Worm (Caenorhabditis elegans) whole organism, L4/young adult: ENCODE results near the gene rpn-7.
A peak's percentile ranks its signal among the peaks of the same experiment; 100 is the strongest.
"Not testable (repeated sequence)": the region's sequence is repeated elsewhere in the genome, so short reads cannot be mapped to it uniquely, and the experiment has no call there.

Experiments used
- W03F9.2 ChIP-seq: fragments of 150-350 bp; optimal IDR thresholded peaks from 2 replicates; lab custom pipeline; 2014; ENCODE audit warnings: missing biosample characterization, missing genetic modification characterization
- dao-5 ChIP-seq: sonication (generic microtip); optimal IDR thresholded peaks from 2 replicates; lab custom pipeline; 2016; ENCODE audit warnings: missing genotype, missing genetic modification characterization, moderate library complexity, missing compliant biosample characterization
- him-1 ChIP-seq: sonication (generic microtip); optimal IDR thresholded peaks from 2 replicates; lab custom pipeline; 2016; ENCODE audit warnings: missing genotype, missing genetic modification reagents, missing genetic modification characterization, missing compliant biosample characterization

rpn-7 gene

DNA sequence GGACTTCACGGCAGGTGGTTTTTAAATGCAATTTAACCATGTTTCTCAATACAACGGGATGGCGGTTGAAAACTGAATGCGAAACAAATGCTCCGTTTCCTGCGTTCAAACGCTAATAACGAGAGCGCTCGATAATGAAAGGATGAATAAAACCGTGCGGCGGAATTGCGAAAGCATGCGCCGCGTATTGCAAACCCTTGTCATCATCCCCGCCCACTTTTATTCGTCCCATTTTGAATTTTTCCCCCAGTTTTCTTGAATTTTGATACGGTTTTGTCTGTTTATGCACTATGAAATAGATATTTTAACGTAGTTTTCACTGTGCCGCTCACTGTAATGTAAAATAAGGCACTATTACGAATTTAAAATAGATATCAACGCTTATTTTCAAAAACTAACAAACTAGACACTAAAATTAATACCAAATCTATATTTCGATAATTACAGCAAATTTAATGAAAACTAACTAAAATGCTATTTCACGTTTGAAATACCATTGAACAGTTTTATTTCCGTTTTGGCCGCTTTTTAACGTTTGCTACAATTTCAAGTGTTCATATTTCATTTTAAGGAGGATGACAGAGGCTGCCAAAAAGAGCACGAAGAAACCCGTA lies at the start of gene rpn-7, which contains the start of gene F49C12.9:
TSS of gene rpn-7 (plus strand) at position 564 of the 614 bp plus-strand sequence.
TSS of gene F49C12.9 (minus strand) at position 148 of the 614 bp plus-strand sequence.
- TF ChIP-seq dao-5 (tag; lab: Kevin White, UChicago) (no peak), W03F9.2 (tag; lab: Kevin White, UChicago) (peak; percentile 55)

DNA sequence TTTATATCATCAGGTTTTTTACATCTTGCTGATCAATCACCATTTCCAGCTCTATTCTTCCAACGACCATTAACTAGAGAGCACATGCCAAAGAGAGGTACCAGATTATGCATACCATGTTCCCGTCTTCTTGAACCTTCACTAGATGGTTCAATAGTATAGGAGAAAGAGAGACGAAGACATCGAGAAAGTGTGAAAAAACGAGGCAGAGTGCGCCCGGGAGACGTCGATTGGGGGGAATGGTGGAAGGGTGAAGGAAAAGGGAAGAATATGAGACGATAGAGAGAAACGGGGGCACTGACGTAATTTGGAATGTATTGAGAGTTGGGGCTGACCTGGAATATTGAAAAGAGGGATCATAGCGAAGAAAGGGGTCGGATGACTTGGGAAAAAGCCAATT lies 48.9 kb upstream of the rpn-7 start:
- TF ChIP-seq him-1 (tag; lab: Kevin White, UChicago) (no peak), W03F9.2 (tag; lab: Kevin White, UChicago) (no peak), dao-5 (tag; lab: Kevin White, UChicago) (no peak)

DNA sequence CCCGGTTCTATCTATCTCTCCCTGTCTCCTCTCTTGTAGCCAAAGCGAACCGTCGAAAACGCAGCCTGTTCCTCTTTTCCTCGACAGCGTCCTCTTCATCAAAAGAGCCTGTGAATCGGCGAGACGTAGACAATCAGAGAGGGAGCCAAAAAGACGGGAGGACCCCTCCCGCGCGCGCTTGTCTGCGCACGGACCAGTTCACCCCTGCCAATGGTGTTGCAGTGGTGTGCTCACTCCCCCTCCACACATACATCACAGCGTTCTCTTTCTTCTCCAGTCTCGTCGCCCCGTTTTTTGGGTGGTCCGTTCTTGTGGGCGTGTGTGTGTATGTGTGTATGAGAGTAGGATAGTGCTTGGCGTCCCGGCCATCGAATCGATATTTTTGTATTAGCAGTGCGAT lies 47.5 kb upstream of the rpn-7 start:
- TF ChIP-seq dao-5 (tag; lab: Kevin White, UChicago) (no peak), him-1 (tag; lab: Kevin White, UChicago) (no peak), W03F9.2 (tag; lab: Kevin White, UChicago) (no peak)

DNA sequence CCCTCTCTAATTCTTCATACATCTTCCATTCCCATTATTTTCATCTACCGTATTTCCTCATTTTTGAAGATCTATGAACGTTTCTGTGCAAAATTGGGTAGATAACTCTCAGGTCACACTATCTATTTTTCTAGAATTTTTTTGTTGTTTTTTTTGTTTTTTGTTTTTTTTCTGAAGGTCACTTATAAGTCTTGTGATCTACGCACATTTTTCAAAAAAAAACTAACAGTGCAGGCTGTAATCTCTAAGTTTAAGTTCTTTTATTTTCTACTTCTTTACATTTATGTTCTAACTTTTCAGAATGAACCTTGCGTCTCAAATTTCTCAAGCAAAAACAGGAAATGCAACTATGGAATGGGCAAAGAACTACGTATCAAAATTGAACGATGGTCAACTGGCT lies 46.6 kb upstream of the rpn-7 start, which contains the start of gene flh-3:
TSS of gene flh-3 (plus strand) at position 301 of the 400 bp plus-strand sequence.
- TF ChIP-seq dao-5 (tag; lab: Kevin White, UChicago) (no peak), him-1 (tag; lab: Kevin White, UChicago) (no peak), W03F9.2 (tag; lab: Kevin White, UChicago) (no peak)

DNA sequence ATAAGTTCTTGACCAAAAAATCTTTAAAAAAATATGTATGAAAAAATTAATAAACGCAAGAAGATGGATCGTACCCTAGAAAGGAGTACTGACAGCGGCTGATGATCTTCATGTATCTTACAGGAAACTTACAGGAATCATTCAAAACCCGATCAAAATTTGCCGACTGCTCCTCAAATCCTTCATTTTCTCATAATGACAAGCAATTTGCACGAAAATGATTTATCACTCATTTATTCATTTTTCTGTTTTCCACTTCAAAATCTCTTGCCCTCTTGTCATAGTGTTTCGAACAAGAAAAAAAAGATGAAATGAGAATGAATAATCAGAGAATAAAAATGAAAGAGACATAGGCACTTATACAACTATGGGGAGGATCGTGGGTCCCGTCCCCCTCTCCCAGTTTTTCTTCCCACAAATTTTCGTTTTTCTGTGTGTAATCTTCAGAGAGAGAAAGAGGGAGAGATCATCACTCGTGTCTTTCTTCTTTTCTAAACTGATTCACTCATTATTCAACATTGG lies 42.4 kb upstream of the rpn-7 start, which contains the start of gene nmy-3:
TSS of gene nmy-3 (plus strand) at position 472 of the 522 bp plus-strand sequence.
- TF ChIP-seq W03F9.2 (tag; lab: Kevin White, UChicago) = no peak
- no peak for TF ChIP-seq dao-5 (tag; lab: Kevin White, UChicago)
- TF ChIP-seq him-1 (tag; lab: Kevin White, UChicago) = no peak

DNA sequence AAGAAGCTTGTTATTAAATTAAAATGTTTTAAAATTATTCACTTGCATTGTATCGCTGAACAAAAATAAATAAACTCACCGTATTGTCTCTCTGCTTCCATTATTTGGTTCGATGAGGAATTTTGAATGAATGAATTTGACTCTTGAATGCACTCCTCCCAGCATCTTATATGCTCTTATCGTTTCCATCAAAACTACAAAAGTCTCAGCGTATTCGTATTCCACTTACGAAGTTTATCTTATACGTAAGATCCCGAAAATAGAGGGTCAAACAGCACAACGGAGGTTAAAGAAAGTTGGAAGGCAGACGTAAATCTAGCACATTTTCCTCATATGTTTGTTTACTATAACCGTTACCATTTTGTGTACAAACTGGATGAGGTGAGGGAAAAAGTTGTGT lies 30.1 kb upstream of the rpn-7 start, which contains the start of gene nhr-267:
TSS of gene nhr-267 (minus strand) at position 101 of the 400 bp plus-strand sequence.
- TF ChIP-seq W03F9.2, dao-5, him-1 (tag; lab: Kevin White, UChicago): not testable (repeated sequence)

DNA sequence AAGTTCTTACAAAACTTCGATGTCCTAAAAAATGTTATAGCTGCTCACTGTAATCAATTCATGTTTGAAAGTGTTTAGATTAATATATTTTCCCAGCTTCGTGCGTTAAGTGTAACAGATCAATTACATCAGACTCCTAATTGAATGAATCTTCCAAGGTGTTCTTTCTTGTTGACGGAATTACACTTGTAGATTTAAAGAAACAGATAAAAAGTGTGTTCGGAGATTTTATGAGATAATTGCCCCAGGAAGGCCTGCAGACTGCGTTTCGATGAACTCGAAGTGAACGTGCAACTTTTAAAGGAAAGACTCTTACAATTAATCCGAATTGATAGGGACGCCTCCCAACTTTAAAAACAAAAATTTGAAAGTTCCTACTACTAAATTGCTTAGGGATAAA lies 26.8 kb upstream of the rpn-7 start:
- TF ChIP-seq dao-5 (tag; lab: Kevin White, UChicago) = no peak
- TF ChIP-seq W03F9.2 (tag; lab: Kevin White, UChicago) = no peak
- no peak for TF ChIP-seq him-1 (tag; lab: Kevin White, UChicago)

DNA sequence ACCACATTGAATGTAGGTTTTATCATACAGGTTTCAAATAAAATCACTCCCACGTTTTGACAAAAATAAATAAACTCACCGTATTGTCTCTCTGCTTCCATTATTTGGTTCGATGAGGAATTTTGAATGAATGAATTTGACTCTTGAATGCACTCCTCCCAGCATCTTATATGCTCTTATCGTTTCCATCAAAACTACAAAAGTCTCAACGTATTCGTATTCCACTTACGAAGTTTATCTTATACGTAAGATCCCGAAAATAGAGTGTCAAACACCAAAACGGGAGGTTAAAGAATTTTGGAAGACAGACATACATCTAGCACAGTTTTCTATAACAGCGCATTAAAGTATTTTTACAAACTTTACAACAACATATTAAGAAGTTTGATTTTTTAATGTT lies 22.6 kb upstream of the rpn-7 start, which contains the start of gene nhr-264:
TSS of gene nhr-264 (minus strand) at position 101 of the 400 bp plus-strand sequence.
- TF ChIP-seq him-1, dao-5, W03F9.2 (tag; lab: Kevin White, UChicago): not testable (repeated sequence)

DNA sequence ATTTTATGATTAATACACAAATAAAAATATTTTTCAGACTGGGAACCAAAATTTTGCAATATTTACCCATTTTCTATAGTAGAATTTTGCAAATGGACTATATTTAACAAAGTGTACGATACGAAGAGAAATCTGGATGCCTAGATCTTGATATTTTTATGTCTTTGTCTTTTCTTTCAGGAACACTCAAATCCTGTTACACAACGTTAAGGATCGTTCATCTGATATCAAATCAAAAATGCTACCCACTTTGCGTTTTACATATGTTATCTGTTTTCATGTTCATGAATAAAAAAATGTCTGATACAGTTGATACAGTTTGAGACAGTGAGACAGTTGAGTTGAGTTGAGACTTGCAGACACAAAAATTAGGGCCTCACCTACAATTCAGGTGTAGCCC lies 20.1 kb upstream of the rpn-7 start, which contains the start of gene F49C12.1:
TSS of gene F49C12.1 (minus strand) at position 70 of the 400 bp plus-strand sequence.
- TF ChIP-seq dao-5 (tag; lab: Kevin White, UChicago) (no peak), W03F9.2 (tag; lab: Kevin White, UChicago) (no peak), him-1 (tag; lab: Kevin White, UChicago) (no peak)

DNA sequence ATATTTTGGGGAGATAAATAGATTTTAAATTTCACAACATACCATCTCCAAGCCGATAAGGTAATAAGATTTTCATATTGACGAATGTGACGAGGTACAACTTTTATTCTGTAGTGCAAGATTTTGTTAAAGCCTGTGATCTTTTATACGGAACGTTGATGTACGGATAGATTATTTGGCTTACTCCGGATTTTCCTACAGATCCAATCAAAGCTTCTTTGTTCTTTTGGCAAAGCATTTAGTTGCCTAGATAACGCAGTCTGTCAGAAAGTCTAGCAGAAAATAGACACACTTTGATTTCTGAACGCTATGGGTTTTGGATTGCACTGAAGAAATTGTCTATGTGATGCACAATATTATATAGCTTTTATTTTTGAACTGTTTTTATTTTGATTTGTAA lies 17.3 kb upstream of the rpn-7 start, which contains the start of gene F49C12.2:
TSS of gene F49C12.2 (minus strand) at position 101 of the 400 bp plus-strand sequence.
- TF ChIP-seq W03F9.2 (tag; lab: Kevin White, UChicago) = no peak
- no peak for TF ChIP-seq him-1 (tag; lab: Kevin White, UChicago)
- TF ChIP-seq dao-5 (tag; lab: Kevin White, UChicago) = no peak

DNA sequence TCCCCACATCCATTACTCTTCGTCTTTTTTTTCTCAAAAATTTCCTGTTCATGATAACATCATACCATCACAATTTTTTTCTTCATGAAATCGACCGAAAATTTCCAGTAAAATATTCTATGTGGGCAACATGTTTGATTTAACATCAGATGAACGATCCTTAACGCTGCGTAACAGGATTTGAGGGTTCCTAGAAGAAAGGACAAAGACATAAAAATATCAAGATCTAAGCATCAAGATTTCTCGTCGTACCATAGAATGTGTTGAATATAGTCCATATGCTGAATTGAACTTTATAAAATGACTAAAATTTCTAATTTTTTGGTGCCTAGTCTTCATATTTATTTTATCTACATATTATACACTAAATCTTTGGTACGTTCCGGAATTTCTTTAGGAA lies 16.3 kb upstream of the rpn-7 start, which contains the start of gene F49C12.3:
TSS of gene F49C12.3 (plus strand) at position 301 of the 400 bp plus-strand sequence.
- TF ChIP-seq dao-5 (tag; lab: Kevin White, UChicago) = no peak
- no peak for TF ChIP-seq W03F9.2 (tag; lab: Kevin White, UChicago)
- TF ChIP-seq him-1 (tag; lab: Kevin White, UChicago) = no peak

DNA sequence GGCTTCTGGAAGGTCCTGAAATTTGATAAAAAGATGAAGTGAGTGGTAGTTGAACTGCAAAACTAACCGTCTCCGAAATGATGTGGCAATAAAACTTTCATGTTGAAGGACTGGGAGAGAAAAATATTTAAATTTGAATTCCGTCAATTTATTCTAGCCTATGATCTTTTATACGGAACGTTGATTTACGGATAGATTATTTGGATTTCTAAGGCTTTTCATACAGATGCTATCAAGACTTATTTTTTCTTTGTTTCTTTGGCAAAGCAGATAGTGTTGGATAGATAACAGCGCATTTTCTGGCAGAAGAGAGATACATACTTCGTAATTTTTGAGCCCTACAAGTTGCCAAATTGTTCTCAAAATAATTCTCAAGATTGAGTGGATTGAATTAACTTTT lies 12.4 kb upstream of the rpn-7 start, which contains the start of gene F49C12.4:
TSS of gene F49C12.4 (minus strand) at position 101 of the 400 bp plus-strand sequence.
- TF ChIP-seq W03F9.2 (tag; lab: Kevin White, UChicago) (no peak), dao-5 (tag; lab: Kevin White, UChicago) (no peak), him-1 (tag; lab: Kevin White, UChicago) (no peak)

DNA sequence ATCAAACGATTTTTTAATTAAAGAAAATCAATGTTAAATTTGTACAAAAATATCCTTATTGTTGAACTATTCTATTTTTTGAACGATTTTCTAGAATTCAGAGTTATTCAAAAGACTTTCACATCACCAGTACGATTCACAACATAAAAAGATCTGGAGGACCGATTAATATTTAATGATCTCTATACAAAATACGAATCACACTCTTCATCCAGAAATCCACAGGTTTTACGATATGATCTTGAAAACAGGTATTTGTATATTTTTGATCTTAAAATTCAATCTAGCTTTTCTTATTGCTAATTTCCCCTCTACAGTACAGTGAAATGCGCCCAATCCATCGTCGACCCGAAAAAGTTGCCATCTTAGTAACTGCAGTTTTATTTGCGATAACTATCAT lies 11.8 kb upstream of the rpn-7 start, which contains the start of gene F49C12.5:
TSS of gene F49C12.5 (plus strand) at position 301 of the 400 bp plus-strand sequence.
- TF ChIP-seq W03F9.2 (tag; lab: Kevin White, UChicago) (no peak), him-1 (tag; lab: Kevin White, UChicago) (no peak), dao-5 (tag; lab: Kevin White, UChicago) (no peak)
